Worm (Caenorhabditis elegans): ENCODE results near the gene pepm-1.

pepm-1 gene

DNA sequence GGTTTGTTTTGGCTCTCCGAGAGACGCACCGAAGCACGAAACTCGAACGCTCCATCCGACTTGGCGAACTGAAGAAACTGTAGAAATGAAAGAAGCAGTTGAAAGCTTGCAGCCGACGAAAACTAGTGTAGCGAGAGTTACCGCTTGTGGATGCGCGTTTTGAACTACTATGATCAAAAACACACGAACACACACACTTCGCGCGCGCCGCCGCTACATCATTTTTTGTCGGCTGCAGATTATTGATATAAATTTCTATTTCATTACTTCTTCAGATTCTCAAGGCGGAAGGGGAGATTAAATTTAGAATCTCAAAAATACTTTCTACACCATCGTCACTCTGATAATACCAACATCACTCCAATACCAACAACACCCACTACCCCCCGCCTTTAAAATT lies 33.1 kb downstream of the pepm-1 start:
- TF ChIP-seq mab-5 (tag; optimal IDR thresholded peaks at IDR 0.05) (no peak), unc-39 (tag; optimal IDR thresholded peaks at IDR 0.05) (no peak), tbx-8 (GFP tag; optimal IDR thresholded peaks at IDR 0.05) (no peak), mep-1 (tag; optimal IDR thresholded peaks at IDR 0.05) (no peak), sem-2 (GFP tag; optimal IDR thresholded peaks at IDR 0.05) (no peak), drap-1 (GFP tag; optimal IDR thresholded peaks at IDR 0.05) (no peak), lin-13 (tag; optimal IDR thresholded peaks at IDR 0.05) (no peak), ceh-43 (GFP tag; optimal IDR thresholded peaks at IDR 0.05) (no peak), nhr-76 (tag; optimal IDR thresholded peaks at IDR 0.05) (no peak)

- TF ChIP-seq lsy-2 (tag; optimal IDR thresholded peaks at IDR 0.05) (peak; percentile 60), ham-2 (GFP tag; optimal IDR thresholded peaks at IDR 0.05) (no peak)
These were observed 35.8 kb downstream of the pepm-1 start for ce11 chrV:14364586-14365248.

DNA sequence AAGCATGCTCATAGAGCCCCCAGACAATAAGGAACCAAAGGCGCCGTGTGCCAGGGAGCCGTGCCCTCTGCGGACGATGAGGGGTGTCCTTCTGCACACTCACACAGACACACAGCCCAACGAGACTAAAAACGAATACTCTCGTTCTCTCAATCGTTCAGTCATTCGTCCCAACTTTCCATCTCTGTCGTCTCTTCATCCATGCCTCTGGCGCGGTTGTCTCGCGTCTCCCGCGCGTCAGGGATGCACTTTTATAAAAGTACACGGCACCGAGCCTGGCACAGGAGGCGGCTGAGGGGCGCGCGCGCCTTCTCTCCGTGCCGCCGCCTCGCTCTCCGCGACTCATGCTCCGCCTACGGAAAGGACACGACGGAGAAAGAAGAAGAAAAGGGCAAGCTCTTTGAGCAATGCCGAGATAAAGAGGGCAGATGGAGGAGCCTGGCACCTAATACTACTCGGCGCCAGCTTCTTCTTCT lies 37.6 kb downstream of the pepm-1 start:
- no peak for TF ChIP-seq ceh-43 (GFP tag; optimal IDR thresholded peaks at IDR 0.05)
- TF ChIP-seq pha-4 (tag; optimal IDR thresholded peaks at IDR 0.05) = no peak
- TF ChIP-seq zip-8 (tag; optimal IDR thresholded peaks at IDR 0.05) = no peak
- no peak for TF ChIP-seq nhr-28 (tag; optimal IDR thresholded peaks at IDR 0.05)
- no peak for TF ChIP-seq mls-2 (tag; optimal IDR thresholded peaks at IDR 0.05)
- no peak for TF ChIP-seq lin-32 (GFP tag; optimal IDR thresholded peaks at IDR 0.05)

- TF ChIP-seq nhr-28 (tag; optimal IDR thresholded peaks at IDR 0.05) (no peak), lin-32 (GFP tag; optimal IDR thresholded peaks at IDR 0.05) (peak; percentile 33), drap-1 (GFP tag; optimal IDR thresholded peaks at IDR 0.05) (peak; percentile 21), ceh-83 (GFP tag; optimal IDR thresholded peaks at IDR 0.05) (no peak), sptf-1 (tag; optimal IDR thresholded peaks at IDR 0.05) (peak; percentile 11), nhr-12 (tag; optimal IDR thresholded peaks at IDR 0.05) (no peak), ceh-43 (GFP tag; optimal IDR thresholded peaks at IDR 0.05) (no peak), pha-4 (tag; optimal IDR thresholded peaks at IDR 0.05) (no peak), unc-120 (tag; optimal IDR thresholded peaks at IDR 0.05; ENCODE audit: poor library complexity, severe bottlenecking) (no peak), ham-2 (GFP tag; optimal IDR thresholded peaks at IDR 0.05) (no peak), snpc-4 (tag; optimal IDR thresholded peaks at IDR 0.05) (no peak)
These were observed 39.6 kb downstream of the pepm-1 start for ce11 chrV:14368272-14369052.

DNA sequence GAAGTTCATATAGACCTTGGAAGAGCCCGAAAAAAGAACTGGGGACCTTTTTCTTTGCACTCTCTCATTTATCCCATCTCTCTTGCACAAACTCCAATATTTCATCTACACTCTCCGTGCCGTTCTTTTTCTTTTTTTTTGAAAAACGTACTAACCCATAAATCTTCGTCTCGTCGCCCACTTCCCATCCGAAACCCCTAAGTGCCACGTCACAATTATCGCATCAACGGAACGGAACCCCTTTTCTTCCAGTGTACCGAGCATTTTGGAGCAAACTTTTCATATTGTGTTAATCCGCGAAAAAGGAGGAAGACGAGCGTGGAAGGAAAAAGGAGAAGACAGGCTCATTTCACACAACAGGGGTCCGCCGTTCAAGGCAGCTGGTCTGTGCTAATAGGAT lies 40.5 kb downstream of the pepm-1 start:
- TF ChIP-seq blmp-1 (tag; optimal IDR thresholded peaks at IDR 0.05) (no peak), elt-1 (tag; optimal IDR thresholded peaks at IDR 0.05; ENCODE audit: borderline replicate concordance, insufficient read depth) (no peak), ceh-83 (GFP tag; optimal IDR thresholded peaks at IDR 0.05) (no peak), cnd-1 (tag; optimal IDR thresholded peaks at IDR 0.05) (no peak), nhr-28 (tag; optimal IDR thresholded peaks at IDR 0.05) (no peak), M03D4.4 (tag; optimal IDR thresholded peaks at IDR 0.05) (no peak), lsy-2 (tag; optimal IDR thresholded peaks at IDR 0.05) (no peak), hlh-1 (tag; optimal IDR thresholded peaks at IDR 0.05) (no peak), bed-3 (GFP tag; optimal IDR thresholded peaks at IDR 0.05) (no peak), sem-2 (GFP tag; optimal IDR thresholded peaks at IDR 0.05) (no peak), drap-1 (GFP tag; optimal IDR thresholded peaks at IDR 0.05) (no peak), zip-8 (tag; optimal IDR thresholded peaks at IDR 0.05) (no peak), ces-1 (GFP tag; optimal IDR thresholded peaks at IDR 0.05) (no peak), tbx-8 (GFP tag; optimal IDR thresholded peaks at IDR 0.05) (no peak)

- TF ChIP-seq nhr-28 (tag; optimal IDR thresholded peaks at IDR 0.05) = no peak
- no peak for TF ChIP-seq nhr-76 (tag; optimal IDR thresholded peaks at IDR 0.05)
- no peak for TF ChIP-seq bed-3 (GFP tag; optimal IDR thresholded peaks at IDR 0.05)
- TF ChIP-seq ham-2 (GFP tag; optimal IDR thresholded peaks at IDR 0.05) = no peak
- TF ChIP-seq drap-1 (GFP tag; optimal IDR thresholded peaks at IDR 0.05) = no peak
- no peak for TF ChIP-seq lsy-2 (tag; optimal IDR thresholded peaks at IDR 0.05)
- TF ChIP-seq nhr-12 (tag; optimal IDR thresholded peaks at IDR 0.05) = no peak
- no peak for TF ChIP-seq snpc-4 (tag; optimal IDR thresholded peaks at IDR 0.05)
These were observed 43.9 kb downstream of the pepm-1 start, which contains the start of gene unc-39 for ce11 chrV:14372774-14373173. TSS of gene unc-39 (plus strand) at chrV:14373074.

Data from whole organism, mixed stage, embryonic.